Worm (Caenorhabditis elegans) whole organism, young adult: ENCODE measurements around the gene math-25.

Experiments
- B0035.1 ChIP-seq: sonication (generic microtip); optimal IDR thresholded peaks from 2 replicates; lab custom pipeline; 2016; ENCODE audit warnings: missing genetic modification characterization, mild to moderate bottlenecking, missing compliant biosample characterization, missing genotype, missing genetic modification reagents
- D2030.7 ChIP-seq: fragments of 200-800 bp; sonication (Bioruptor generic); IDR thresholded peaks from 2 replicates; pipeline ENCODE4 v1.3.6; 2022; ENCODE audit warnings: missing genetic modification reagents, missing genetic modification characterization, missing compliant biosample characterization
- F10E7.11 ChIP-seq: sonication (generic microtip); optimal IDR thresholded peaks from 2 replicates; lab custom pipeline; 2017; ENCODE audit warnings: mild to moderate bottlenecking, missing genetic modification characterization, moderate library complexity, missing compliant biosample characterization
- F37B4.10 ChIP-seq: fragments of 200-800 bp; sonication (Bioruptor generic); IDR thresholded peaks from 2 replicates; pipeline ENCODE4 v1.3.6; 2022; ENCODE audit warnings: missing genetic modification characterization, missing compliant biosample characterization
- F57C9.4 ChIP-seq: sonication (generic microtip); optimal IDR thresholded peaks from 2 replicates; lab custom pipeline; 2017; ENCODE audit warnings: mild to moderate bottlenecking, missing genetic modification characterization, missing compliant biosample characterization
- K12H6.12 ChIP-seq: fragments of 200-800 bp; sonication (Bioruptor generic); optimal IDR thresholded peaks from 2 replicates; lab custom pipeline; 2018; ENCODE audit warnings: mild to moderate bottlenecking, missing genetic modification characterization, missing compliant biosample characterization
- Y56A3A.18 ChIP-seq: fragments of 200-800 bp; sonication (Bioruptor generic); IDR thresholded peaks from 2 replicates; pipeline ENCODE4 v1.3.6; 2022; ENCODE audit warnings: missing genetic modification reagents, missing genetic modification characterization, missing compliant biosample characterization
- Y79H2A.3 ChIP-seq: fragments of 200-800 bp; sonication (Bioruptor generic); conservative IDR thresholded peaks from 2 replicates; pipeline ENCODE4 v1.3.6; 2022; ENCODE audit warnings: missing genetic modification reagents, missing genetic modification characterization, missing compliant biosample characterization
- akir-1 ChIP-seq: fragments of 200-800 bp; sonication (Bioruptor generic); optimal IDR thresholded peaks from 2 replicates; lab custom pipeline; 2018; ENCODE audit warnings: mild to moderate bottlenecking, missing genetic modification characterization, moderate library complexity, missing compliant biosample characterization
- ama-1 ChIP-seq, 3 experiments: fragments of 150-350 bp in 1 of 3; sonication (generic microtip) in 2 of 3; optimal IDR thresholded peaks; 2 replicates each; lab custom pipeline; 2014 to 2018; ENCODE audit warnings: missing biosample characterization in 2 of 3, missing genetic modification characterization in 2 of 3, missing genetic modification reagents in 2 of 3
- ceh-100 ChIP-seq: fragments of 200-800 bp; sonication (Bioruptor generic); IDR thresholded peaks from 2 replicates; pipeline ENCODE4 v1.3.6; 2022; ENCODE audit warnings: missing genetic modification reagents, missing genetic modification characterization, missing compliant biosample characterization
- ceh-79 ChIP-seq: sonication (generic microtip); optimal IDR thresholded peaks from 2 replicates; lab custom pipeline; 2017; ENCODE audit warnings: mild to moderate bottlenecking, missing genetic modification characterization, missing compliant biosample characterization
- dpl-1 ChIP-seq: fragments of 150-350 bp; optimal IDR thresholded peaks from 2 replicates; lab custom pipeline; 2014; ENCODE audit warnings: missing biosample characterization, missing genetic modification reagents, missing genetic modification characterization
- efl-1 ChIP-seq: fragments of 150-350 bp; optimal IDR thresholded peaks from 2 replicates; lab custom pipeline; 2014; ENCODE audit warnings: missing biosample characterization, missing genetic modification reagents, missing genetic modification characterization
- egl-18 ChIP-seq: fragments of 200-800 bp; sonication (Bioruptor generic); IDR thresholded peaks from 2 replicates; pipeline ENCODE4 v1.3.6; 2022; ENCODE audit warnings: missing genetic modification reagents, missing genetic modification characterization, missing compliant biosample characterization
- ets-4 ChIP-seq: fragments of 200-800 bp; sonication (Bioruptor generic); optimal IDR thresholded peaks from 2 replicates; lab custom pipeline; 2018; ENCODE audit warnings: mild to moderate bottlenecking, missing genetic modification characterization, missing compliant biosample characterization
- hlh-26 ChIP-seq: fragments of 200-800 bp; sonication (Bioruptor generic); conservative IDR thresholded peaks from 2 replicates; pipeline ENCODE4 v1.3.6; 2022; ENCODE audit warnings: missing genetic modification reagents, missing genetic modification characterization, missing compliant biosample characterization
- hmg-1.2 ChIP-seq: fragments of 200-800 bp; sonication (Bioruptor generic); IDR thresholded peaks from 2 replicates; pipeline ENCODE4 v1.3.6; 2022; ENCODE audit warnings: missing genetic modification reagents, missing genetic modification characterization, missing compliant biosample characterization
- hrde-1 ChIP-seq: sonication (generic microtip); optimal IDR thresholded peaks from 2 replicates; lab custom pipeline; 2016; ENCODE audit warnings: missing genetic modification characterization, mild to moderate bottlenecking, missing compliant biosample characterization, moderate library complexity, missing genotype, missing genetic modification reagents, borderline replicate concordance
- let-607 ChIP-seq, 2 experiments: fragments of 200-800 bp in 1 of 2; sonication (Bioruptor generic) in 1 of 2; sonication (generic microtip) in 1 of 2; optimal IDR thresholded peaks; 2 replicates each; lab custom pipeline; 2016 to 2018; ENCODE audit warnings: mild to moderate bottlenecking in 2 of 2, missing compliant biosample characterization in 2 of 2, missing genetic modification characterization in 2 of 2, moderate library complexity in 2 of 2, missing genotype in 1 of 2
- lir-1 ChIP-seq: fragments of 200-800 bp; sonication (Bioruptor generic); conservative IDR thresholded peaks from 2 replicates; pipeline ENCODE4 v1.3.6; 2022; ENCODE audit warnings: missing genetic modification reagents, missing genetic modification characterization, missing compliant biosample characterization
- madf-6 ChIP-seq: fragments of 200-800 bp; sonication (Bioruptor generic); IDR thresholded peaks from 2 replicates; pipeline ENCODE4 v1.3.6; 2022; ENCODE audit warnings: missing genetic modification reagents, missing genetic modification characterization, missing compliant biosample characterization
- mel-28 ChIP-seq: sonication (generic microtip); optimal IDR thresholded peaks from 2 replicates; lab custom pipeline; 2016; ENCODE audit warnings: borderline replicate concordance, mild to moderate bottlenecking, missing genetic modification characterization, missing compliant biosample characterization
- mxl-1 ChIP-seq: sonication (generic microtip); optimal IDR thresholded peaks from 2 replicates; lab custom pipeline; 2016; ENCODE audit warnings: missing genetic modification characterization, missing compliant biosample characterization
- nfya-2 ChIP-seq: fragments of 200-800 bp; sonication (Bioruptor generic); IDR thresholded peaks from 2 replicates; pipeline ENCODE4 v1.3.6; 2022; ENCODE audit warnings: missing genetic modification reagents, missing genetic modification characterization, missing compliant biosample characterization
- nhr-90 ChIP-seq: sonication (generic microtip); optimal IDR thresholded peaks from 2 replicates; lab custom pipeline; 2016; ENCODE audit warnings: missing genotype, mild to moderate bottlenecking, missing genetic modification characterization, missing compliant biosample characterization
- repo-1 ChIP-seq: sonication (generic microtip); optimal IDR thresholded peaks from 2 replicates; lab custom pipeline; 2017; ENCODE audit warnings: mild to moderate bottlenecking, missing genetic modification characterization, missing compliant biosample characterization
- sdz-38 ChIP-seq: sonication (generic microtip); optimal IDR thresholded peaks from 2 replicates; lab custom pipeline; 2016; ENCODE audit warnings: missing genotype, missing genetic modification characterization, missing compliant biosample characterization
- sea-2 ChIP-seq: fragments of 200-800 bp; sonication (Bioruptor generic); IDR thresholded peaks from 2 replicates; pipeline ENCODE4 v1.3.6; 2022; ENCODE audit warnings: missing genetic modification characterization, missing compliant biosample characterization
- somi-1 ChIP-seq: fragments of 200-800 bp; sonication (Bioruptor generic); optimal IDR thresholded peaks from 2 replicates; lab custom pipeline; 2018; ENCODE audit warnings: mild to moderate bottlenecking, missing genetic modification characterization, missing compliant biosample characterization
- tbp1 ChIP-seq: fragments of 200-800 bp; sonication (Bioruptor generic); optimal IDR thresholded peaks from 2 replicates; lab custom pipeline; 2018; ENCODE audit warnings: mild to moderate bottlenecking, missing genetic modification characterization, missing compliant biosample characterization
- zfh-2 ChIP-seq: fragments of 200-800 bp; sonication (Bioruptor generic); conservative IDR thresholded peaks from 2 replicates; pipeline ENCODE4 v1.3.6; 2022; ENCODE audit warnings: missing genetic modification reagents, missing genetic modification characterization, missing compliant biosample characterization
- ztf-25 ChIP-seq: fragments of 200-800 bp; sonication (Bioruptor generic); IDR thresholded peaks from 2 replicates; pipeline ENCODE4 v1.3.6; 2022; ENCODE audit warnings: missing genetic modification reagents, missing genetic modification characterization, missing compliant biosample characterization
- ztf-26 ChIP-seq: sonication (generic microtip); optimal IDR thresholded peaks from 2 replicates; lab custom pipeline; 2017; ENCODE audit warnings: missing genetic modification characterization, missing compliant biosample characterization
- ztf-3 ChIP-seq: fragments of 200-800 bp; sonication (Bioruptor generic); optimal IDR thresholded peaks from 2 replicates; lab custom pipeline; 2018; ENCODE audit warnings: mild to moderate bottlenecking, missing genetic modification characterization, missing compliant biosample characterization

The math-25 gene

DNA sequence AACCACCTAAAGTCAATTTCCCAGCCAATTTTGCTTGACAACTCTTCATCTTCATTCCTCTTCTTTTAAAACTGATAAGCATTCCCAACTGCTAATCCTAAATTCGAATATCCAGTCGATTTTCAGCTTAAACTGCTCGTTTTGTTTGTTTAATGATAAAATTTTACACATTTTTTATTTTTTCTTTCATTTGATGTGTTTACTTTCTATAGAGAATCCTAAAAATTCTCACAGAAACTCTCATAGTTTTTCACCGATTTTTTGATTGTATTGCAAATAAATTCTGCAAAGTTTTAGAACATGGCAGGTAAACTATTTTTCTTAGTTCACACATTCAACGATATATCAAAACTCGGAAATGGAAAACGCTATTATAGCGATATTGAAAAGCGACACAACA, at the start of gene math-25:
TSS of gene math-25 (plus strand) at position 301 of the 400 bp plus-strand sequence.
- TF ChIP-seq K12H6.12 (tag; lab: Kevin White, UChicago): no peak
- TF ChIP-seq ztf-25 (GFP tag; lab: Robert Waterston, UW): no peak
- no peak for TF ChIP-seq F57C9.4 (tag; lab: Kevin White, UChicago)
- TF ChIP-seq akir-1 (GFP tag; lab: Kevin White, UChicago): no peak
- TF ChIP-seq let-607 (tag; optimal IDR thresholded peaks at IDR 0.05; lab: Kevin White, UChicago): no peak
- no peak for TF ChIP-seq Y56A3A.18
- TF ChIP-seq ztf-26: no peak
- TF ChIP-seq B0035.1: no peak
- no peak for TF ChIP-seq somi-1 (GFP tag; lab: Kevin White, UChicago)
- no peak for TF ChIP-seq lir-1
- TF ChIP-seq ztf-3 (GFP tag; lab: Kevin White, UChicago): no peak
- TF ChIP-seq zfh-2 (GFP tag; lab: Robert Waterston, UW): no peak
- TF ChIP-seq F37B4.10: no peak
- TF ChIP-seq mxl-1 (tag; lab: Kevin White, UChicago): no peak
- TF ChIP-seq nhr-90 (tag; lab: Kevin White, UChicago): no peak
- no peak for TF ChIP-seq efl-1
- no peak for TF ChIP-seq dpl-1 (GFP tag; lab: Kevin White, UChicago)
- TF ChIP-seq, all 124 proteins: peak for 0

DNA sequence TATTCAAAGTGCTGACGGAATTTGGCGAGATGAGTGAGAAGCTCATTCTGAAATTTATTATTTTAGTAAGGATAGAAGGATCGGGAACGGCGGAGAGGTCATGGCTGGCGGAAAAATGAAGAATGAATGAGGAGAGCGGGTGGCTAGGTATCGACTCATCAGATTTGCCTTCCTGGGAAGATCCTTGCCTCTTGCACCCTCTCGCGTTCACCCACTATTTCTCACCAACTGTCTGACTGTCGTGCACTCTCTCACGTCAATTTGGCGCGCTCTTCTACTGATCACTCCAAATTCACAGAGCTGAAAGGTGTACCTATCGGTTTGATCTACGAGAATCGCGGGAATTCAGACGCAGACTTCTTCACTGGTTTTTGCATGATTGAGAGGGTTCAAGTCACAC, 47.8 kb upstream of the math-25 start, which contains the start of gene fbxb-97:
TSS of gene fbxb-97 (minus strand) at position 53 of the 400 bp plus-strand sequence.
- TF ChIP-seq D2030.7 (GFP tag; lab: Robert Waterston, UW) (no peak), hmg-1.2 (peak; percentile 20; the same call in 1 of the 2 replicates), madf-6 (GFP tag; lab: Robert Waterston, UW) (peak; percentile 42; the same call in 1 of the 2 replicates)

DNA sequence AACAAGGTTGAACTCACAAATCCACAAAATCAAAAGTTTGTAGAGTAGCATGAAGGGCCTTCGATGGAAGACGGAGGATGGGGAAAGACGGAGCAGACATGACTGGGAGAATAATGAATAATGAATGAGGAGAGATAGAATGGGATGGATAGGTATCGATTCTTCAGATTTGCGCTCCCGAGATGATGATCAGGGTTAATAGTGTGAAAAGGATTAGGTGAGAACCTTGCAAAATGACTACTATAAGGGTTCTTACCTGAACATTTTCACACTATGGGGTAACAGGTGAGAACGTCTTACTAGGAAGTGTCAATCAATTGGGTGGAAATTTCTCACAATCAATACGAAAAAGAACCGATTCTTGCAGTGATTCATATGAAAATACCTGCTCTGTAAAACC, 45.6 kb upstream of the math-25 start, which contains the start of gene fbxb-96:
TSS of gene fbxb-96 (minus strand) at position 101 of the 400 bp plus-strand sequence.
- TF ChIP-seq efl-1 (no peak), hrde-1 (tag; lab: Kevin White, UChicago) (no peak), ama-1 (optimal IDR thresholded peaks at IDR 0.05; lab: Kevin White, UChicago) (no peak), ama-1 (GFP tag; optimal IDR thresholded peaks at IDR 0.05; lab: Kevin White, UChicago) (no peak), sdz-38 (tag; lab: Kevin White, UChicago) (no peak), ceh-100 (GFP tag; lab: Robert Waterston, UW) (no peak), F10E7.11 (tag; lab: Kevin White, UChicago) (no peak), madf-6 (GFP tag; lab: Robert Waterston, UW) (no peak), mel-28 (tag; lab: Kevin White, UChicago) (no peak), D2030.7 (GFP tag; lab: Robert Waterston, UW) (no peak), akir-1 (GFP tag; lab: Kevin White, UChicago) (no peak), egl-18 (GFP tag; lab: Robert Waterston, UW) (no peak), nfya-2 (GFP tag; lab: Robert Waterston, UW) (no peak), ceh-79 (tag; lab: Kevin White, UChicago) (no peak), hlh-26 (GFP tag; lab: Robert Waterston, UW) (no peak), tbp1 (GFP tag; lab: Kevin White, UChicago) (no peak), ets-4 (no peak), somi-1 (GFP tag; lab: Kevin White, UChicago) (no peak), Y79H2A.3 (GFP tag; lab: Robert Waterston, UW) (no peak), sea-2 (no peak), repo-1 (tag; lab: Kevin White, UChicago) (no peak)
